Fruit fly (Drosophila melanogaster): ENCODE measurements around the gene CG5704.
A peak's percentile ranks its signal among the peaks of the same experiment; 100 is the strongest.

The CG5704 gene

dm6 chr3L:2164031-2164537 lies 6.7 kb downstream of the CG5704 start (continued):
- TF ChIP-seq gsb (GFP tag; IDR thresholded peaks at IDR 0.05) (no peak), Hmx (GFP tag; optimal IDR thresholded peaks at IDR 0.05) (no peak), sim (GFP tag; IDR thresholded peaks at IDR 0.05) (no peak), MBD-R2 (GFP tag; IDR thresholded peaks at IDR 0.05) (no peak), MESR4 (GFP tag; optimal IDR thresholded peaks at IDR 0.05) (no peak), HLHmδ (GFP tag; optimal IDR thresholded peaks at IDR 0.05) (no peak), CG10366 (GFP tag; IDR thresholded peaks at IDR 0.05) (peak; percentile 34; the same call in 1 of the 2 replicates), CG17829 (tag; optimal IDR thresholded peaks at IDR 0.05) (peak; percentile 15), her (GFP tag; optimal IDR thresholded peaks at IDR 0.05) (no peak), CG30403 (GFP tag; optimal IDR thresholded peaks at IDR 0.05) (no peak), NfI (GFP tag; optimal IDR thresholded peaks at IDR 0.05) (no peak), CHES-1-like (GFP tag; optimal IDR thresholded peaks at IDR 0.05) (no peak), Fer2 (tag; optimal IDR thresholded peaks at IDR 0.05) (no peak), CG10274 (GFP tag; optimal IDR thresholded peaks at IDR 0.05) (no peak), Doc2 (GFP tag; IDR thresholded peaks at IDR 0.05) (no peak), Bgb (GFP tag; IDR thresholded peaks at IDR 0.05; ENCODE audit: partially characterized antibody) (no peak), dmrt99B (tag; optimal IDR thresholded peaks at IDR 0.05) (peak; percentile 44), D19A (tag; optimal IDR thresholded peaks at IDR 0.05) (peak; percentile 61), cwo (GFP tag; optimal IDR thresholded peaks at IDR 0.05) (no peak), CG14667 (GFP tag; IDR thresholded peaks at IDR 0.05) (peak; percentile 34; the same call in 1 of the 2 replicates), Awh (GFP tag; IDR thresholded peaks at IDR 0.05) (peak; percentile 45; the same call in 1 of the 2 replicates), CG1603 (tag; optimal IDR thresholded peaks at IDR 0.05) (no peak), tio (GFP tag; optimal IDR thresholded peaks at IDR 0.05) (peak; percentile 9), grau (tag; optimal IDR thresholded peaks at IDR 0.05) (no peak), CG17359 (tag; optimal IDR thresholded peaks at IDR 0.05) (peak; percentile 40), Usf (GFP tag; optimal IDR thresholded peaks at IDR 0.05) (no peak), CG14441 (GFP tag; IDR thresholded peaks at IDR 0.05) (peak; percentile 42; the same call in 1 of the 2 replicates), CG4404 (GFP tag; IDR thresholded peaks at IDR 0.05) (no peak), Blimp-1 (GFP tag; optimal IDR thresholded peaks at IDR 0.05) (peak; percentile 78), hkb (optimal IDR thresholded peaks at IDR 0.05) (no peak), hkb (GFP tag; IDR thresholded peaks at IDR 0.05) (peak; percentile 68), Dref (GFP tag; IDR thresholded peaks at IDR 0.05) (no peak), Dp (GFP tag; optimal IDR thresholded peaks at IDR 0.05) (no peak), nom (GFP tag; optimal IDR thresholded peaks at IDR 0.05) (peak; percentile 81), Six4 (GFP tag; optimal IDR thresholded peaks at IDR 0.05) (peak; percentile 32), CG9437 (GFP tag; optimal IDR thresholded peaks at IDR 0.05) (no peak), scrt (GFP tag; optimal IDR thresholded peaks at IDR 0.05) (no peak), CG17385 (GFP tag; optimal IDR thresholded peaks at IDR 0.05) (no peak), CG14710 (tag; optimal IDR thresholded peaks at IDR 0.05) (no peak), CG32767 (GFP tag; IDR thresholded peaks at IDR 0.05) (no peak), fd96Cb (tag; optimal IDR thresholded peaks at IDR 0.05) (peak; percentile 76), emc (GFP tag; optimal IDR thresholded peaks at IDR 0.05) (no peak), Tbp (GFP tag; optimal IDR thresholded peaks at IDR 0.05) (no peak), unpg (GFP tag; optimal IDR thresholded peaks at IDR 0.05) (peak; percentile 6), bigmax (GFP tag; optimal IDR thresholded peaks at IDR 0.05) (no peak), twi (tag; optimal IDR thresholded peaks at IDR 0.05) (no peak), CG11247 (GFP tag; IDR thresholded peaks at IDR 0.05) (peak; percentile 9; the same call in 1 of the 2 replicates), CG7372 (GFP tag; IDR thresholded peaks at IDR 0.05) (no peak), gcm (GFP tag; optimal IDR thresholded peaks at IDR 0.05) (no peak), zfh2 (GFP tag; optimal IDR thresholded peaks at IDR 0.05) (no peak), p53 (GFP tag; optimal IDR thresholded peaks at IDR 0.05) (no peak)

Measured in whole organism, embryonic.